Worm (Caenorhabditis elegans): ENCODE data around the gene C25D7.9.

ce11 chrV:15065837-15066348 is 958 bp downstream of the C25D7.9 start, which contains the start of gene otub-1:
- TF ChIP-seq snpc-4 (tag; optimal IDR thresholded peaks at IDR 0.05) (no peak), lsy-2 (tag; optimal IDR thresholded peaks at IDR 0.05) (no peak), nhr-28 (tag; optimal IDR thresholded peaks at IDR 0.05) (no peak)

All from whole organism, mixed stage, embryonic.